Worm (Caenorhabditis elegans) whole organism, L2 larva: Measurements from ENCODE around the gene sax-1.

ENCODE experiments used
- C34F6.9 ChIP-seq: fragments of 150-350 bp; optimal IDR thresholded peaks from 2 replicates; lab custom pipeline; 2014; ENCODE audit warnings: missing biosample characterization, missing genetic modification characterization
- F13H6.1 ChIP-seq: sonication (generic microtip); optimal IDR thresholded peaks from 2 replicates; lab custom pipeline; 2016; ENCODE audit warnings: missing genetic modification characterization, missing compliant biosample characterization
- R02D3.7 ChIP-seq: fragments of 150-350 bp; optimal IDR thresholded peaks from 2 replicates; lab custom pipeline; 2014; ENCODE audit warnings: missing biosample characterization, missing genetic modification characterization
- ZK546.5 ChIP-seq: sonication (generic microtip); optimal IDR thresholded peaks from 2 replicates; lab custom pipeline; 2017; ENCODE audit warnings: missing biosample characterization, missing genetic modification characterization
- aly-2 ChIP-seq: fragments of 150-350 bp; optimal IDR thresholded peaks from 2 replicates; lab custom pipeline; 2014; ENCODE audit warnings: missing biosample characterization, missing genetic modification characterization
- ama-1 ChIP-seq: fragments of 150-350 bp; optimal IDR thresholded peaks from 2 replicates; lab custom pipeline; 2018; ENCODE audit warnings: inconsistent platforms
- ceh-82 ChIP-seq: fragments of 150-350 bp; optimal IDR thresholded peaks from 2 replicates; lab custom pipeline; 2014; ENCODE audit warnings: missing biosample characterization, missing genetic modification characterization
- crh-2 ChIP-seq: sonication (generic microtip); optimal IDR thresholded peaks from 2 replicates; lab custom pipeline; 2017; ENCODE audit warnings: missing biosample characterization, missing genetic modification characterization
- dmd-4 ChIP-seq: sonication (generic microtip); optimal IDR thresholded peaks from 2 replicates; lab custom pipeline; 2017; ENCODE audit warnings: missing biosample characterization, missing genetic modification characterization
- egl-27 ChIP-seq: sonication (generic microtip); optimal IDR thresholded peaks from 3 replicates; lab custom pipeline; 2017; ENCODE audit warnings: missing biosample characterization, missing genetic modification reagents, missing genetic modification characterization
- elt-3 ChIP-seq: sonication (generic microtip); optimal IDR thresholded peaks from 2 replicates; lab custom pipeline; 2017; ENCODE audit warnings: missing biosample characterization, missing genetic modification characterization
- fos-1 ChIP-seq: fragments of 150-350 bp; optimal IDR thresholded peaks from 2 replicates; lab custom pipeline; 2014; ENCODE audit warnings: missing biosample characterization, missing genetic modification characterization
- gmeb-1 ChIP-seq: fragments of 150-350 bp; optimal IDR thresholded peaks from 2 replicates; lab custom pipeline; 2014; ENCODE audit warnings: missing biosample characterization, missing genetic modification characterization
- lin-11 ChIP-seq: fragments of 150-350 bp; sonication (generic microtip); optimal IDR thresholded peaks from 2 replicates; lab custom pipeline; 2014; ENCODE audit warnings: missing biosample characterization, missing genetic modification characterization, inconsistent platforms, mixed read lengths
- lin-13 ChIP-seq: fragments of 150-350 bp; optimal IDR thresholded peaks from 2 replicates; lab custom pipeline; 2014; ENCODE audit warnings: missing biosample characterization, missing genetic modification reagents, missing genetic modification characterization
- lin-39 ChIP-seq: fragments of 150-350 bp; optimal IDR thresholded peaks from 2 replicates; lab custom pipeline; 2014; ENCODE audit warnings: missing biosample characterization, missing genetic modification reagents, missing genetic modification characterization
- lsy-2 ChIP-seq, 2 experiments: fragments of 150-350 bp in 1 of 2; sonication (generic microtip) in 1 of 2; optimal IDR thresholded peaks; 2 replicates each; lab custom pipeline; 2014 to 2017; ENCODE audit warnings: missing biosample characterization in 2 of 2, missing genetic modification characterization in 2 of 2
- mab-5 ChIP-seq: fragments of 150-350 bp; optimal IDR thresholded peaks from 2 replicates; lab custom pipeline; 2014; ENCODE audit warnings: missing biosample characterization, missing genetic modification characterization
- mdl-1 ChIP-seq, 2 experiments: fragments of 150-350 bp in 1 of 2; sonication (generic microtip) in 1 of 2; optimal IDR thresholded peaks; 2 replicates each; lab custom pipeline; 2017; ENCODE audit warnings: missing biosample characterization in 2 of 2, missing genetic modification characterization in 2 of 2
- nhr-10 ChIP-seq: sonication (generic microtip); optimal IDR thresholded peaks from 2 replicates; lab custom pipeline; 2017; ENCODE audit warnings: missing biosample characterization, missing genetic modification characterization
- nhr-12 ChIP-seq: fragments of 150-350 bp; optimal IDR thresholded peaks from 2 replicates; lab custom pipeline; 2014; ENCODE audit warnings: missing biosample characterization, missing genetic modification characterization
- nhr-129 ChIP-seq: fragments of 150-350 bp; optimal IDR thresholded peaks from 2 replicates; lab custom pipeline; 2014; ENCODE audit warnings: missing biosample characterization, missing genetic modification characterization
- nhr-21 ChIP-seq: fragments of 150-350 bp; optimal IDR thresholded peaks from 2 replicates; lab custom pipeline; 2014; ENCODE audit warnings: missing biosample characterization, missing genetic modification characterization
- nhr-25 ChIP-seq: fragments of 150-350 bp; sonication (generic microtip); optimal IDR thresholded peaks from 3 replicates; lab custom pipeline; 2014; ENCODE audit warnings: missing biosample characterization, missing genetic modification characterization
- nhr-6 ChIP-seq: fragments of 150-350 bp; optimal IDR thresholded peaks from 2 replicates; lab custom pipeline; 2014; ENCODE audit warnings: missing biosample characterization, missing genetic modification characterization
- nhr-77 ChIP-seq: fragments of 150-350 bp; optimal IDR thresholded peaks from 2 replicates; lab custom pipeline; 2014; ENCODE audit warnings: missing biosample characterization, missing genetic modification characterization
- peb-1 ChIP-seq: fragments of 150-350 bp; optimal IDR thresholded peaks from 2 replicates; lab custom pipeline; 2014; ENCODE audit warnings: missing biosample characterization, missing genetic modification characterization
- sem-4 ChIP-seq: fragments of 150-350 bp; optimal IDR thresholded peaks from 2 replicates; lab custom pipeline; 2014; ENCODE audit warnings: missing biosample characterization, missing genetic modification reagents, missing genetic modification characterization
- skn-1 ChIP-seq: sonication (generic microtip); optimal IDR thresholded peaks from 2 replicates; lab custom pipeline; 2017; ENCODE audit warnings: missing biosample characterization, missing genetic modification characterization
- sma-3 ChIP-seq: sonication (generic microtip); optimal IDR thresholded peaks from 2 replicates; lab custom pipeline; 2016; ENCODE audit warnings: missing genetic modification reagents, missing genetic modification characterization, missing compliant biosample characterization
- sma-9 ChIP-seq, 2 experiments: fragments of 150-350 bp in 1 of 2; sonication (generic microtip) in 1 of 2; optimal IDR thresholded peaks; 2 replicates each; lab custom pipeline; 2014 to 2016; ENCODE audit warnings: missing genetic modification characterization in 2 of 2, mild to moderate bottlenecking in 1 of 2, missing biosample characterization in 1 of 2, missing compliant biosample characterization in 1 of 2, missing genetic modification reagents in 1 of 2, moderate library complexity in 1 of 2
- snpc-4 ChIP-seq: fragments of 150-350 bp; optimal IDR thresholded peaks from 2 replicates; lab custom pipeline; 2014; ENCODE audit warnings: missing biosample characterization, missing genetic modification characterization
- unc-55 ChIP-seq: fragments of 150-350 bp; sonication (generic microtip); optimal IDR thresholded peaks from 3 replicates; lab custom pipeline; 2014; ENCODE audit warnings: missing biosample characterization, missing genetic modification reagents, missing genetic modification characterization
- unc-62 ChIP-seq: fragments of 150-350 bp; optimal IDR thresholded peaks from 2 replicates; lab custom pipeline; 2014; ENCODE audit warnings: missing biosample characterization, missing genetic modification reagents, missing genetic modification characterization
- zag-1 ChIP-seq: fragments of 150-350 bp; optimal IDR thresholded peaks from 2 replicates; lab custom pipeline; 2014; ENCODE audit warnings: missing biosample characterization, missing genetic modification characterization
- ztf-1 ChIP-seq: fragments of 200-800 bp; sonication (Bioruptor generic); conservative IDR thresholded peaks from 2 replicates; pipeline ENCODE4 v1.3.6; 2022; ENCODE audit warnings: missing genetic modification characterization, missing compliant biosample characterization
- ztf-11 ChIP-seq: sonication (generic microtip); optimal IDR thresholded peaks from 2 replicates; lab custom pipeline; 2017; ENCODE audit warnings: missing biosample characterization, missing genetic modification characterization
- ztf-4 ChIP-seq: fragments of 150-350 bp; optimal IDR thresholded peaks from 2 replicates; lab custom pipeline; 2014; ENCODE audit warnings: missing biosample characterization, missing genetic modification characterization

sax-1 gene

DNA sequence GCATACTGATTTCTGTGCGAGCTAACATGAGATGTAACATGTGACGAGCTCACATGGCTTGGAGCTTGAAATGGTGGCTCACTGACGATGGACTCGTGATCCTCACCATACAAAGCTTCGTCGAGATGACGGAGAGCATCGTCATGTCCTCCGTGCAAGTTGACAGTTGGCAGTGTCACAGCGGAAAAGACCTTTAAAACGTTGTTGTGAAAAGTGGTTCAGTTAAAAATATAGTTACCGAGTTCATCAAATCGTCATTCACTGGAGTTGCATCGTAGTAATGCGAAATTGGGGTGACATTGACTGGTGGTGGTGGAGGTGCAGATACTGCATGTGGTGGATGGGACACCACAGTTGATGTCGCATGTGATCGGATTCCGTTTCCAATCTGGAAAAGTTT, 39.5 kb downstream of the sax-1 start:
- TF ChIP-seq peb-1 (tag; lab: Kevin White, UChicago): no peak
- TF ChIP-seq C34F6.9 (tag; lab: Kevin White, UChicago): no peak
- no peak for TF ChIP-seq ceh-82 (tag; lab: Kevin White, UChicago)
- no peak for TF ChIP-seq elt-3 (tag; lab: Kevin White, UChicago)
- TF ChIP-seq lin-13 (GFP tag; lab: Kevin White, UChicago): no peak

- peak; percentile 59 for TF ChIP-seq sma-9 (GFP tag; optimal IDR thresholded peaks at IDR 0.05; lab: Kevin White, UChicago)
- no peak for TF ChIP-seq sma-9 (tag; optimal IDR thresholded peaks at IDR 0.05; lab: Kevin White, UChicago)
- peak; percentile 47 for TF ChIP-seq nhr-77 (tag; lab: Kevin White, UChicago)
- TF ChIP-seq lin-39 (tag; lab: Kevin White, UChicago): no peak
- TF ChIP-seq F13H6.1 (tag; lab: Kevin White, UChicago): peak; percentile 62
- TF ChIP-seq nhr-10 (tag; lab: Kevin White, UChicago): no peak
- peak; percentile 53 for TF ChIP-seq sem-4 (tag; lab: Kevin White, UChicago)
- peak in 1 of 2 experiments; percentile 22 for TF ChIP-seq mdl-1 (tag; optimal IDR thresholded peaks at IDR 0.05; lab: Kevin White, UChicago)
- no peak for TF ChIP-seq nhr-12
- TF ChIP-seq nhr-129 (tag; lab: Kevin White, UChicago): peak; percentile 86
- peak; percentile 99 for TF ChIP-seq fos-1 (tag; lab: Kevin White, UChicago)
- peak; percentile 47 for TF ChIP-seq sma-3 (GFP tag; lab: Kevin White, UChicago)
- peak; percentile 84 for TF ChIP-seq C34F6.9 (tag; lab: Kevin White, UChicago)
- peak; percentile 49 for TF ChIP-seq snpc-4
- TF ChIP-seq lsy-2 (tag; optimal IDR thresholded peaks at IDR 0.05; lab: Kevin White, UChicago): peak; percentile 28 to 73
- TF ChIP-seq mab-5: peak; percentile 84
- peak; percentile 20 for TF ChIP-seq peb-1 (tag; lab: Kevin White, UChicago)
- no peak for TF ChIP-seq aly-2 (tag; lab: Kevin White, UChicago)
- peak; percentile 38 for TF ChIP-seq lin-13 (GFP tag; lab: Kevin White, UChicago)
- TF ChIP-seq egl-27 (tag; lab: Kevin White, UChicago): no peak
- peak; percentile 25 for TF ChIP-seq nhr-21 (tag; lab: Kevin White, UChicago)
- peak; percentile 86 for TF ChIP-seq unc-55 (GFP tag; lab: Kevin White, UChicago)
- peak; percentile 19 for TF ChIP-seq skn-1 (tag; lab: Kevin White, UChicago)
- peak; percentile 87 for TF ChIP-seq crh-2 (tag; lab: Kevin White, UChicago)
- TF ChIP-seq zag-1 (tag; lab: Kevin White, UChicago): peak; percentile 76
- TF ChIP-seq gmeb-1 (tag; lab: Kevin White, UChicago): peak; percentile 55
- TF ChIP-seq ztf-11 (tag; lab: Kevin White, UChicago): no peak
- TF ChIP-seq R02D3.7 (tag; lab: Kevin White, UChicago): no peak
- peak; percentile 50 for TF ChIP-seq lin-11 (tag; lab: Kevin White, UChicago)
- no peak for TF ChIP-seq dmd-4 (tag; lab: Kevin White, UChicago)
- peak; percentile 24 for TF ChIP-seq ztf-4 (tag; lab: Kevin White, UChicago)
- TF ChIP-seq, all 48 proteins: peak for 22
Observed at ce11 chrX:3605727-3606126, 44.2 kb downstream of the sax-1 start, which contains the start of gene C18B2.4. C18B2.4 (minus strand) TSS chrX:3605741.

- TF ChIP-seq nhr-6 (no peak), sem-4 (tag; lab: Kevin White, UChicago) (no peak), nhr-21 (tag; lab: Kevin White, UChicago) (no peak), lin-39 (tag; lab: Kevin White, UChicago) (no peak), unc-62 (GFP tag; lab: Kevin White, UChicago) (no peak), ama-1 (lab: Kevin White, UChicago) (no peak), crh-2 (tag; lab: Kevin White, UChicago) (no peak), lin-11 (tag; lab: Kevin White, UChicago) (no peak), ZK546.5 (no peak), ztf-1 (GFP tag; lab: Robert Waterston, UW) (no peak), ztf-4 (tag; lab: Kevin White, UChicago) (no peak), nhr-77 (tag; lab: Kevin White, UChicago) (no peak), snpc-4 (no peak), R02D3.7 (tag; lab: Kevin White, UChicago) (no peak), nhr-25 (tag; lab: Kevin White, UChicago) (no peak)
Observed at ce11 chrX:3602622-3603021, 47.3 kb downstream of the sax-1 start.
